Fruit fly (Drosophila melanogaster) whole organism, embryonic: ENCODE results near the gene CG6431.

ENCODE experiments used
- Abd-B ChIP-seq: fragments of 200-800 bp; sonication (Bioruptor generic); optimal IDR thresholded peaks from 2 replicates; lab custom pipeline; 2018; ENCODE audit warnings: missing biosample characterization, mild to moderate bottlenecking, missing genetic modification characterization, moderate library complexity
- B-H2 ChIP-seq: fragments of 200-800 bp; sonication (Bioruptor generic); optimal IDR thresholded peaks from 2 replicates; lab custom pipeline; 2018; ENCODE audit warnings: missing biosample characterization, mild to moderate bottlenecking, missing genetic modification characterization
- CG1024 ChIP-seq: fragments of 200-800 bp; sonication (Bioruptor generic); IDR thresholded peaks from 2 replicates; pipeline ENCODE4 v1.3.6; 2022; ENCODE audit warnings: missing biosample characterization, missing genetic modification characterization
- CG10267 ChIP-seq: fragments of 200-800 bp; sonication (Bioruptor generic); optimal IDR thresholded peaks from 2 replicates; lab custom pipeline; 2018; ENCODE audit warnings: missing biosample characterization, mild to moderate bottlenecking, missing genetic modification characterization, moderate library complexity
- CG10959 ChIP-seq: fragments of 200-800 bp; sonication (Bioruptor generic); IDR thresholded peaks from 2 replicates; pipeline ENCODE4 v1.3.6; 2022; ENCODE audit warnings: missing biosample characterization, missing genetic modification characterization
- CG11504 ChIP-seq: fragments of 200-800 bp; sonication (Bioruptor generic); optimal IDR thresholded peaks from 3 replicates; lab custom pipeline; 2019; ENCODE audit warnings: missing biosample characterization, mild to moderate bottlenecking, missing genetic modification characterization, moderate library complexity
- CG12299 ChIP-seq: fragments of 200-800 bp; sonication (Bioruptor generic); optimal IDR thresholded peaks from 2 replicates; lab custom pipeline; 2018; ENCODE audit warnings: missing biosample characterization, mild to moderate bottlenecking, missing genetic modification characterization
- CG12769 ChIP-seq: fragments of 200-800 bp; sonication (Bioruptor generic); optimal IDR thresholded peaks from 2 replicates; lab custom pipeline; 2019; ENCODE audit warnings: missing biosample characterization, mild to moderate bottlenecking, missing genetic modification characterization, moderate library complexity
- CG13123 ChIP-seq: fragments of 200-800 bp; sonication (Bioruptor generic); optimal IDR thresholded peaks from 2 replicates; lab custom pipeline; 2016; ENCODE audit warnings: missing biosample characterization, missing genetic modification characterization
- CG14441 ChIP-seq: fragments of 200-800 bp; sonication (Bioruptor generic); IDR thresholded peaks from 2 replicates; pipeline ENCODE4 v1.3.6; 2022; ENCODE audit warnings: missing biosample characterization, missing genetic modification characterization
- CG14965 ChIP-seq: fragments of 200-800 bp; sonication (Bioruptor generic); optimal IDR thresholded peaks from 2 replicates; lab custom pipeline; 2016; ENCODE audit warnings: missing biosample characterization, missing genetic modification characterization, borderline replicate concordance
- CG1529 ChIP-seq: fragments of 200-800 bp; sonication (Bioruptor generic); optimal IDR thresholded peaks from 3 replicates; lab custom pipeline; 2018; ENCODE audit warnings: missing biosample characterization, missing genetic modification characterization
- CG18011 ChIP-seq: fragments of 200-800 bp; sonication (Bioruptor generic); optimal IDR thresholded peaks from 2 replicates; lab custom pipeline; 2017; ENCODE audit warnings: missing biosample characterization, missing genetic modification characterization, mild to moderate bottlenecking, moderate library complexity, missing genotype
- CG32772 ChIP-seq: fragments of 200-800 bp; sonication (Bioruptor generic); IDR thresholded peaks from 2 replicates; pipeline ENCODE4 v1.3.6; 2022; ENCODE audit warnings: missing biosample characterization, missing genetic modification characterization
- CG3995 ChIP-seq: fragments of 200-800 bp; sonication (Bioruptor generic); optimal IDR thresholded peaks from 3 replicates; lab custom pipeline; 2016; ENCODE audit warnings: missing biosample characterization, missing genetic modification characterization
- CG4820 ChIP-seq: fragments of 200-800 bp; sonication (Bioruptor generic); optimal IDR thresholded peaks from 3 replicates; lab custom pipeline; 2016; ENCODE audit warnings: missing biosample characterization, missing genetic modification characterization
- CG8281 ChIP-seq: fragments of 200-800 bp; sonication (Bioruptor generic); optimal IDR thresholded peaks from 2 replicates; lab custom pipeline; 2018; ENCODE audit warnings: missing biosample characterization, mild to moderate bottlenecking, missing genetic modification characterization, moderate library complexity
- CG9437 ChIP-seq: fragments of 200-800 bp; sonication (Bioruptor generic); optimal IDR thresholded peaks from 2 replicates; lab custom pipeline; 2018; ENCODE audit warnings: missing biosample characterization, mild to moderate bottlenecking, missing genetic modification characterization
- CoRest ChIP-seq: fragments of 200-800 bp; sonication (Bioruptor generic); optimal IDR thresholded peaks from 3 replicates; lab custom pipeline; 2018; ENCODE audit warnings: missing biosample characterization, mild to moderate bottlenecking, missing genetic modification characterization, moderate library complexity
- Dp ChIP-seq: fragments of 200-800 bp; sonication (Bioruptor generic); optimal IDR thresholded peaks from 2 replicates; lab custom pipeline; 2018; ENCODE audit warnings: missing biosample characterization, mild to moderate bottlenecking, missing genetic modification characterization, moderate library complexity
- Hmx ChIP-seq: fragments of 200-800 bp; sonication (Bioruptor generic); optimal IDR thresholded peaks from 2 replicates; lab custom pipeline; 2016; ENCODE audit warnings: missing biosample characterization, missing genetic modification characterization
- MBD-R2 ChIP-seq: fragments of 200-800 bp; sonication (Bioruptor generic); IDR thresholded peaks from 2 replicates; pipeline ENCODE4 v1.3.6; 2022; ENCODE audit warnings: missing biosample characterization, missing genetic modification characterization
- Mad ChIP-seq: fragments of 200-800 bp; sonication (Bioruptor generic); optimal IDR thresholded peaks from 2 replicates; lab custom pipeline; 2016; ENCODE audit warnings: missing biosample characterization, missing genetic modification characterization
- Max ChIP-seq: fragments of 200-800 bp; sonication (Bioruptor generic); optimal IDR thresholded peaks from 2 replicates; lab custom pipeline; 2016; ENCODE audit warnings: missing biosample characterization, mild to moderate bottlenecking, missing genetic modification characterization
- Ravus ChIP-seq: fragments of 200-800 bp; sonication (Bioruptor generic); IDR thresholded peaks from 2 replicates; pipeline ENCODE4 v1.3.6; 2022; ENCODE audit warnings: missing biosample characterization, missing genetic modification characterization
- Sry-β ChIP-seq: fragments of 200-800 bp; sonication (Bioruptor generic); optimal IDR thresholded peaks from 2 replicates; lab custom pipeline; 2018; ENCODE audit warnings: missing biosample characterization, mild to moderate bottlenecking, missing genetic modification characterization, moderate library complexity
- Stat92E ChIP-seq, 3 experiments: fragments of >200 bp in 2 of 3; fragments of 200-800 bp in 1 of 3; sonication (Bioruptor generic) in 1 of 3; optimal IDR thresholded peaks; 2 replicates each; lab custom pipeline; 2017 to 2019; ENCODE audit warnings: missing biosample characterization in 3 of 3, missing genetic modification characterization in 3 of 3, mild to moderate bottlenecking in 1 of 3, moderate library complexity in 1 of 3
- Xbp1 ChIP-seq: fragments of 200-800 bp; sonication (Bioruptor generic); optimal IDR thresholded peaks from 3 replicates; lab custom pipeline; 2016; ENCODE audit warnings: missing biosample characterization, mild to moderate bottlenecking, missing genetic modification characterization
- abd-A ChIP-seq: fragments of 200-800 bp; sonication (Bioruptor generic); optimal IDR thresholded peaks from 3 replicates; lab custom pipeline; 2019; ENCODE audit warnings: missing biosample characterization, mild to moderate bottlenecking, missing genetic modification characterization, moderate library complexity
- al ChIP-seq: fragments of 200-800 bp; sonication (Bioruptor generic); IDR thresholded peaks from 2 replicates; pipeline ENCODE4 v1.3.6; 2022; ENCODE audit warnings: missing biosample characterization, missing genetic modification characterization
- bowl ChIP-seq: fragments of 200-800 bp; sonication (Bioruptor generic); IDR thresholded peaks from 2 replicates; pipeline ENCODE4 v1.3.6; 2022; ENCODE audit warnings: missing biosample characterization, missing genetic modification characterization
- br ChIP-seq: fragments of >200 bp; optimal IDR thresholded peaks from 2 replicates; lab custom pipeline; 2017
- cad ChIP-seq: fragments of >200 bp; optimal IDR thresholded peaks from 2 replicates; lab custom pipeline; 2017; ENCODE audit warnings: missing biosample characterization, missing genetic modification characterization
- chinmo ChIP-seq: fragments of 200-800 bp; sonication (Bioruptor generic); IDR thresholded peaks from 4 replicates; pipeline ENCODE4 v1.3.6; 2022; ENCODE audit warnings: missing biosample characterization, missing genetic modification characterization; ENCODE audit not compliant: partially characterized antibody
- dmrt11E ChIP-seq: fragments of 200-800 bp; sonication (Bioruptor generic); optimal IDR thresholded peaks from 3 replicates; lab custom pipeline; 2018; ENCODE audit warnings: missing biosample characterization, mild to moderate bottlenecking, missing genetic modification characterization, moderate library complexity
- eyg ChIP-seq: fragments of 200-800 bp; sonication (Bioruptor generic); optimal IDR thresholded peaks from 3 replicates; lab custom pipeline; 2016; ENCODE audit warnings: missing biosample characterization, missing genetic modification characterization
- fd3F ChIP-seq: fragments of 200-800 bp; sonication (Bioruptor generic); optimal IDR thresholded peaks from 2 replicates; lab custom pipeline; 2018; ENCODE audit warnings: missing biosample characterization, mild to moderate bottlenecking, missing genetic modification characterization, moderate library complexity
- gem ChIP-seq: fragments of 200-800 bp; sonication (Bioruptor generic); optimal IDR thresholded peaks from 2 replicates; lab custom pipeline; 2019; ENCODE audit warnings: missing biosample characterization, mild to moderate bottlenecking, missing genetic modification characterization, moderate library complexity
- gfzf ChIP-seq: fragments of 200-800 bp; sonication (Bioruptor generic); optimal IDR thresholded peaks from 2 replicates; lab custom pipeline; 2016; ENCODE audit warnings: missing biosample characterization, mild to moderate bottlenecking, missing genetic modification characterization, moderate library complexity
- lbe ChIP-seq: fragments of 200-800 bp; sonication (Bioruptor generic); optimal IDR thresholded peaks from 2 replicates; lab custom pipeline; 2016; ENCODE audit warnings: missing biosample characterization, mild to moderate bottlenecking, missing genetic modification characterization
- lov ChIP-seq, 2 experiments: fragments of 200-800 bp in 1 of 2; fragments of >200 bp in 1 of 2; sonication (Bioruptor generic) in 1 of 2; IDR thresholded peaks in 1 of 2; optimal IDR thresholded peaks in 1 of 2; 2 replicates in 1 of 2; 3 replicates in 1 of 2; pipeline versions ENCODE4 v1.3.6 to Lab custom; 2017 to 2022; ENCODE audit warnings: missing biosample characterization in 1 of 2, missing genetic modification characterization in 1 of 2
- mirr ChIP-seq: fragments of 200-800 bp; sonication (Bioruptor generic); optimal IDR thresholded peaks from 3 replicates; lab custom pipeline; 2018; ENCODE audit warnings: missing biosample characterization, mild to moderate bottlenecking, missing genetic modification characterization
- onecut ChIP-seq: fragments of 200-800 bp; sonication (Bioruptor generic); IDR thresholded peaks from 2 replicates; pipeline ENCODE4 v1.3.6; 2022; ENCODE audit warnings: missing biosample characterization, missing genetic modification characterization
- phol ChIP-seq: fragments of 200-800 bp; sonication (Bioruptor generic); optimal IDR thresholded peaks from 3 replicates; lab custom pipeline; 2018; ENCODE audit warnings: missing biosample characterization, mild to moderate bottlenecking, missing genetic modification characterization, moderate library complexity
- pros ChIP-seq: fragments of 200-800 bp; sonication (Bioruptor generic); optimal IDR thresholded peaks from 3 replicates; lab custom pipeline; 2019; ENCODE audit warnings: missing biosample characterization, mild to moderate bottlenecking, missing genetic modification characterization, moderate library complexity
- psq ChIP-seq: fragments of 200-800 bp; sonication (Bioruptor generic); optimal IDR thresholded peaks from 2 replicates; lab custom pipeline; 2017; ENCODE audit warnings: missing biosample characterization, missing genetic modification characterization
- sima ChIP-seq: fragments of 200-800 bp; sonication (Bioruptor generic); optimal IDR thresholded peaks from 2 replicates; lab custom pipeline; 2016; ENCODE audit warnings: missing biosample characterization, missing genetic modification characterization
- tap ChIP-seq: fragments of 200-800 bp; optimal IDR thresholded peaks from 3 replicates; lab custom pipeline; 2019; ENCODE audit warnings: missing biosample characterization, mild to moderate bottlenecking, missing genetic modification characterization, moderate library complexity
- tio ChIP-seq: fragments of 200-800 bp; sonication (Bioruptor generic); optimal IDR thresholded peaks from 2 replicates; lab custom pipeline; 2017; ENCODE audit warnings: missing biosample characterization, missing genetic modification characterization, inconsistent platforms
- vfl ChIP-seq: fragments of 200-800 bp; sonication (Bioruptor generic); optimal IDR thresholded peaks from 2 replicates; lab custom pipeline; 2016; ENCODE audit warnings: missing biosample characterization, missing genetic modification characterization
- vnd ChIP-seq: fragments of 200-800 bp; sonication (Bioruptor generic); IDR thresholded peaks from 3 replicates; pipeline ENCODE4 v1.3.6; 2022; ENCODE audit warnings: missing biosample characterization, missing genetic modification characterization; ENCODE audit not compliant: partially characterized antibody

Gene CG6431

DNA sequence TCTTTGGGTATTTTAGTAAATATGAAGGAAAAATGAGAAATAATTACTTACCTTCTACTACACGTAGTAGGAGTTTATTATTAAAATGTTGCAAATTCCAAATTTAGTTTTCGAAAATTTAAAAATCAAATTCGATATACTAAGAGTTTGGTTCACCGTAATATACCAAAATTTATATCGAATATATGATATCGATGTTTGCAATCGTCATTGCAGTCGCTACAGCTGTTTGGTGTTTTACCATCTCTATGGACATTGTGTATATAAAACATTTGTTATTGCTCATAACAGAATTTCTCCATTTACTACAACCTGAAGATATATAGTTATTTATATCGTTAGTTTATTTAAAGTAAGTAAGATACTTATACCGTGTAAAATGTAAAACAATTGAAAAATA lies 4.7 kb downstream of the CG6431 start, which contains the start of gene CG6443 (continued):
- TF ChIP-seq psq (GFP tag; lab: Kevin White, UChicago) (no peak), Dp (GFP tag; lab: Kevin White, UChicago) (peak; percentile 86), phol (peak; percentile 9), br (lab: Kevin White, UChicago) (no peak), CG14441 (no peak), B-H2 (GFP tag; lab: Kevin White, UChicago) (no peak), sima (GFP tag; lab: Kevin White, UChicago) (no peak), lov (optimal IDR thresholded peaks at IDR 0.05; lab: Kevin White, UChicago) (no peak), lov (GFP tag; IDR thresholded peaks at IDR 0.05; lab: Robert Waterston, UW) (no peak), CG14965 (no peak), al (no peak), tio (GFP tag; lab: Kevin White, UChicago) (no peak), eyg (GFP tag; lab: Kevin White, UChicago) (no peak), Max (GFP tag; lab: Kevin White, UChicago) (no peak), tap (no peak), CG10959 (GFP tag; lab: Robert Waterston, UW) (no peak), chinmo (GFP tag; lab: Robert Waterston, UW) (0 out of 4 replicates have a peak, but pooled peaks have one; percentile 10), gem (tag; lab: Kevin White, UChicago) (no peak), vfl (GFP tag; lab: Kevin White, UChicago) (no peak), CG8281 (no peak), mirr (GFP tag; lab: Kevin White, UChicago) (no peak), Hmx (GFP tag; lab: Kevin White, UChicago) (no peak), bowl (no peak), dmrt11E (tag; lab: Kevin White, UChicago) (no peak), pros (GFP tag; lab: Kevin White, UChicago) (no peak), onecut (GFP tag; lab: Robert Waterston, UW) (no peak), gfzf (GFP tag; lab: Kevin White, UChicago) (peak; percentile 15), Sry-β (no peak), Mad (GFP tag; lab: Kevin White, UChicago) (no peak), CG12299 (tag; lab: Kevin White, UChicago) (no peak), CG18011 (GFP tag; lab: Kevin White, UChicago) (no peak), CG3995 (no peak), cad (GFP tag; lab: Kevin White, UChicago) (no peak), CG4820 (GFP tag; lab: Kevin White, UChicago) (no peak), Stat92E (GFP tag; optimal IDR thresholded peaks at IDR 0.05; lab: Kevin White, UChicago) (no peak), Abd-B (no peak), vnd (GFP tag; lab: Robert Waterston, UW) (peak; percentile 58; the same call in 1 of the 3 replicates), CG1529 (no peak), Xbp1 (GFP tag; lab: Kevin White, UChicago) (no peak), CG9437 (no peak), CG13123 (no peak), CG32772 (GFP tag; lab: Robert Waterston, UW) (no peak), CG1024 (GFP tag; lab: Robert Waterston, UW) (no peak), CoRest (tag; lab: Kevin White, UChicago) (no peak), Ravus (GFP tag; lab: Robert Waterston, UW) (no peak), CG11504 (tag; lab: Kevin White, UChicago) (no peak), CG12769 (no peak), abd-A (tag; lab: Kevin White, UChicago) (no peak), lbe (GFP tag; lab: Kevin White, UChicago) (no peak), CG10267 (peak; percentile 20), fd3F (GFP tag; lab: Kevin White, UChicago) (no peak), MBD-R2 (GFP tag; lab: Robert Waterston, UW) (peak; percentile 40; the same call in 1 of the 2 replicates)
